Fruit fly (Drosophila melanogaster) whole organism, embryonic: ENCODE results near the gene CG33278.
A peak's percentile ranks its signal among the peaks of the same experiment; 100 is the strongest.

Experiments used
- B-H2 ChIP-seq: fragments of 200-800 bp; sonication (Bioruptor generic); optimal IDR thresholded peaks from 2 replicates; lab custom pipeline; 2018; ENCODE audit warnings: missing biosample characterization, mild to moderate bottlenecking, missing genetic modification characterization
- Bteb2 ChIP-seq: fragments of 200-800 bp; sonication (Bioruptor generic); optimal IDR thresholded peaks from 2 replicates; lab custom pipeline; 2016; ENCODE audit warnings: missing biosample characterization, missing genetic modification characterization
- CG10366 ChIP-seq: fragments of 200-800 bp; sonication (Bioruptor generic); IDR thresholded peaks from 2 replicates; pipeline ENCODE4 v1.3.6; 2022; ENCODE audit warnings: missing biosample characterization, missing genetic modification characterization
- CG11093 ChIP-seq: fragments of 200-800 bp; sonication (Bioruptor generic); IDR thresholded peaks from 3 replicates; pipeline ENCODE4 v1.3.6; 2022; ENCODE audit warnings: missing biosample characterization, missing genetic modification characterization
- CG11247 ChIP-seq: fragments of 200-800 bp; sonication (Bioruptor generic); IDR thresholded peaks from 2 replicates; pipeline ENCODE4 v1.3.6; 2022; ENCODE audit warnings: missing biosample characterization, missing genetic modification characterization
- CG12942 ChIP-seq: fragments of 200-800 bp; sonication (Bioruptor generic); optimal IDR thresholded peaks from 3 replicates; lab custom pipeline; 2016; ENCODE audit warnings: missing biosample characterization, missing genetic modification characterization
- CG16813 ChIP-seq: fragments of 200-800 bp; sonication (Bioruptor generic); IDR thresholded peaks from 3 replicates; pipeline ENCODE4 v1.3.6; 2022; ENCODE audit warnings: missing biosample characterization, missing genetic modification characterization; ENCODE audit not compliant: partially characterized antibody
- CG17328 ChIP-seq: fragments of 200-800 bp; sonication (Bioruptor generic); IDR thresholded peaks from 2 replicates; pipeline ENCODE4 v1.3.6; 2022; ENCODE audit warnings: missing biosample characterization, missing genetic modification characterization
- CG2199 ChIP-seq: fragments of 200-800 bp; sonication (Bioruptor generic); IDR thresholded peaks from 3 replicates; pipeline ENCODE4 v1.3.6; 2022; ENCODE audit warnings: missing biosample characterization, missing genetic modification characterization
- CG32532 ChIP-seq: fragments of 200-800 bp; sonication (Bioruptor generic); IDR thresholded peaks from 2 replicates; pipeline ENCODE4 v1.3.6; 2022; ENCODE audit warnings: missing biosample characterization, missing genetic modification characterization
- CG3281 ChIP-seq: fragments of 200-800 bp; sonication (Bioruptor generic); optimal IDR thresholded peaks from 3 replicates; lab custom pipeline; 2017; ENCODE audit warnings: missing biosample characterization, mild to moderate bottlenecking, missing genetic modification characterization
- CG34224 ChIP-seq: fragments of 200-800 bp; sonication (Bioruptor generic); IDR thresholded peaks from 3 replicates; pipeline ENCODE4 v1.3.6; 2022; ENCODE audit warnings: missing biosample characterization, missing genetic modification characterization; ENCODE audit not compliant: partially characterized antibody
- CG34422 ChIP-seq: fragments of 200-800 bp; sonication (Bioruptor generic); IDR thresholded peaks from 3 replicates; pipeline ENCODE4 v1.3.6; 2022; ENCODE audit warnings: missing biosample characterization, missing genetic modification characterization
- CG5953 ChIP-seq: fragments of 200-800 bp; sonication (Bioruptor generic); IDR thresholded peaks from 2 replicates; pipeline ENCODE4 v1.3.6; 2022; ENCODE audit warnings: missing biosample characterization, missing genetic modification characterization
- CG7357 ChIP-seq: fragments of 200-800 bp; sonication (Bioruptor generic); IDR thresholded peaks from 3 replicates; pipeline ENCODE4 v1.3.6; 2022; ENCODE audit warnings: missing biosample characterization, missing genetic modification characterization
- CG8290 ChIP-seq, 3 experiments: fragments of 200-800 bp; sonication (Bioruptor generic); optimal IDR thresholded peaks; 2 replicates each; lab custom pipeline; 2016 to 2019; ENCODE audit warnings: missing biosample characterization in 3 of 3, missing genetic modification characterization in 3 of 3, mild to moderate bottlenecking in 2 of 3, moderate library complexity in 1 of 3
- CG9797 ChIP-seq: fragments of 200-800 bp; sonication (Bioruptor generic); optimal IDR thresholded peaks from 3 replicates; lab custom pipeline; 2018; ENCODE audit warnings: missing biosample characterization, mild to moderate bottlenecking, missing genetic modification characterization
- Chrac-16 ChIP-seq: fragments of 200-800 bp; sonication (Bioruptor generic); optimal IDR thresholded peaks from 3 replicates; lab custom pipeline; 2016; ENCODE audit warnings: missing biosample characterization, missing genetic modification characterization
- Dbx ChIP-seq: fragments of 200-800 bp; sonication (Bioruptor generic); IDR thresholded peaks from 3 replicates; pipeline ENCODE4 v1.3.6; 2022; ENCODE audit warnings: missing biosample characterization, missing genetic modification characterization
- Ets97D ChIP-seq: fragments of 200-800 bp; sonication (Bioruptor generic); optimal IDR thresholded peaks from 3 replicates; lab custom pipeline; 2016; ENCODE audit warnings: missing biosample characterization, missing genetic modification characterization
- Fer3 ChIP-seq: fragments of 200-800 bp; sonication (Bioruptor generic); optimal IDR thresholded peaks from 2 replicates; lab custom pipeline; 2018; ENCODE audit warnings: missing biosample characterization, mild to moderate bottlenecking, missing genetic modification characterization, moderate library complexity
- Scr ChIP-seq: fragments of 200-800 bp; sonication (Bioruptor generic); IDR thresholded peaks from 2 replicates; pipeline ENCODE4 v1.3.6; 2022; ENCODE audit warnings: missing biosample characterization, missing genetic modification characterization; ENCODE audit not compliant: partially characterized antibody
- Six4 ChIP-seq: fragments of 200-800 bp; sonication (Bioruptor generic); optimal IDR thresholded peaks from 2 replicates; lab custom pipeline; 2016; ENCODE audit warnings: missing biosample characterization, missing genetic modification characterization
- Trl ChIP-seq, 3 experiments: fragments of >200 bp in 2 of 3; fragments of 200-800 bp in 1 of 3; sonication (Bioruptor generic) in 1 of 3; optimal IDR thresholded peaks; 2 replicates in 1 of 3; 3 replicates in 2 of 3; lab custom pipeline; 2016 to 2017; ENCODE audit warnings: missing biosample characterization in 1 of 3, missing genetic modification characterization in 1 of 3
- ab ChIP-seq: fragments of 200-800 bp; sonication (Bioruptor generic); optimal IDR thresholded peaks from 2 replicates; lab custom pipeline; 2016; ENCODE audit warnings: missing biosample characterization, missing genetic modification characterization
- cg ChIP-seq: fragments of 200-800 bp; sonication (Bioruptor generic); optimal IDR thresholded peaks from 3 replicates; lab custom pipeline; 2019; ENCODE audit warnings: missing biosample characterization, mild to moderate bottlenecking, missing genetic modification characterization, moderate library complexity
- chinmo ChIP-seq: fragments of 200-800 bp; sonication (Bioruptor generic); IDR thresholded peaks from 4 replicates; pipeline ENCODE4 v1.3.6; 2022; ENCODE audit warnings: missing biosample characterization, missing genetic modification characterization; ENCODE audit not compliant: partially characterized antibody
- chm ChIP-seq: fragments of 200-800 bp; sonication (Bioruptor generic); IDR thresholded peaks from 2 replicates; pipeline ENCODE4 v1.3.6; 2022; ENCODE audit warnings: missing biosample characterization, missing genetic modification characterization
- dimm ChIP-seq: fragments of 200-800 bp; sonication (Bioruptor generic); IDR thresholded peaks from 2 replicates; pipeline ENCODE4 v1.3.6; 2022; ENCODE audit warnings: missing biosample characterization, missing genetic modification characterization
- dm ChIP-seq: fragments of 200-800 bp; sonication (Bioruptor generic); optimal IDR thresholded peaks from 3 replicates; lab custom pipeline; 2016; ENCODE audit warnings: missing biosample characterization, missing genetic modification characterization
- dysf ChIP-seq: fragments of 200-800 bp; sonication (Bioruptor generic); IDR thresholded peaks from 3 replicates; pipeline ENCODE4 v1.3.6; 2022; ENCODE audit warnings: missing biosample characterization, missing genetic modification characterization
- ewg ChIP-seq: fragments of 200-800 bp; sonication (Bioruptor generic); optimal IDR thresholded peaks from 3 replicates; lab custom pipeline; 2017; ENCODE audit warnings: mild to moderate bottlenecking, missing biosample characterization, missing genetic modification reagents, missing genetic modification characterization
- gce ChIP-seq: fragments of 200-800 bp; sonication (Bioruptor generic); IDR thresholded peaks from 3 replicates; pipeline ENCODE4 v1.3.6; 2022; ENCODE audit warnings: missing biosample characterization, missing genetic modification characterization
- gcm ChIP-seq: fragments of 200-800 bp; sonication (Bioruptor generic); optimal IDR thresholded peaks from 2 replicates; lab custom pipeline; 2019; ENCODE audit warnings: missing biosample characterization, mild to moderate bottlenecking, missing genetic modification characterization, moderate library complexity
- lmd ChIP-seq: fragments of 200-800 bp; sonication (Bioruptor generic); IDR thresholded peaks from 2 replicates; pipeline ENCODE4 v1.3.6; 2022; ENCODE audit warnings: missing biosample characterization, missing genetic modification characterization
- maf-S ChIP-seq: fragments of 200-800 bp; sonication (Bioruptor generic); optimal IDR thresholded peaks from 2 replicates; lab custom pipeline; 2016; ENCODE audit warnings: missing biosample characterization, missing genetic modification characterization
- nom ChIP-seq: fragments of 200-800 bp; sonication (Bioruptor generic); optimal IDR thresholded peaks from 2 replicates; lab custom pipeline; 2017; ENCODE audit warnings: missing biosample characterization, missing genetic modification characterization, mild to moderate bottlenecking, moderate library complexity, missing genetic modification reagents
- pb ChIP-seq: fragments of 200-800 bp; sonication (Bioruptor generic); optimal IDR thresholded peaks from 3 replicates; lab custom pipeline; 2016; ENCODE audit warnings: missing biosample characterization, missing genetic modification characterization
- pfk ChIP-seq: fragments of 200-800 bp; sonication (Bioruptor generic); optimal IDR thresholded peaks from 2 replicates; lab custom pipeline; 2018; ENCODE audit warnings: missing biosample characterization, mild to moderate bottlenecking, missing genetic modification characterization, moderate library complexity
- pzg ChIP-seq: fragments of 200-800 bp; sonication (Bioruptor generic); optimal IDR thresholded peaks from 3 replicates; lab custom pipeline; 2018; ENCODE audit warnings: missing biosample characterization, mild to moderate bottlenecking, missing genetic modification characterization, moderate library complexity
- seq ChIP-seq: fragments of 200-800 bp; sonication (Bioruptor generic); IDR thresholded peaks from 2 replicates; pipeline ENCODE4 v1.3.6; 2022; ENCODE audit warnings: missing biosample characterization, missing genetic modification characterization
- slou ChIP-seq: fragments of 200-800 bp; sonication (Bioruptor generic); optimal IDR thresholded peaks from 3 replicates; lab custom pipeline; 2016; ENCODE audit warnings: missing biosample characterization, missing genetic modification characterization
- wdn ChIP-seq: fragments of 200-800 bp; sonication (Bioruptor generic); IDR thresholded peaks from 2 replicates; pipeline ENCODE4 v1.3.6; 2022; ENCODE audit warnings: missing biosample characterization, missing genetic modification characterization
- z ChIP-seq: fragments of 200-800 bp; sonication (Bioruptor generic); IDR thresholded peaks from 3 replicates; pipeline ENCODE4 v1.3.6; 2022; ENCODE audit warnings: missing biosample characterization, missing genetic modification characterization

The CG33278 gene

dm6 chr3L:7434198-7434597, 16.5 kb upstream of the CG33278 start (continued):
- TF ChIP-seq Chrac-16 (GFP tag; lab: Kevin White, UChicago) (no peak), ab (GFP tag; lab: Kevin White, UChicago) (no peak)
- TF ChIP-seq, all 482 proteins: peak for 8

- TF ChIP-seq Trl (optimal IDR thresholded peaks at IDR 0.05; lab: Kevin White, UChicago) = peak; percentile 95
- TF ChIP-seq Trl (GFP tag; optimal IDR thresholded peaks at IDR 0.05; lab: Kevin White, UChicago) = peak; percentile 77
- no peak for TF ChIP-seq pb (GFP tag; lab: Kevin White, UChicago)
- TF ChIP-seq CG34224 = peak; percentile 42; the same call in 2 of the 3 replicates
- peak; percentile 38 for TF ChIP-seq ewg (GFP tag; lab: Kevin White, UChicago)
- no peak for TF ChIP-seq CG9797
- 0 out of 2 replicates have a peak, but pooled peaks have one; percentile 4 for TF ChIP-seq CG11247 (GFP tag; lab: Robert Waterston, UW)
- TF ChIP-seq chm (GFP tag; lab: Robert Waterston, UW) = peak; percentile 49
- TF ChIP-seq CG7357 (GFP tag; lab: Robert Waterston, UW) = 0 out of 3 replicates have a peak, but pooled peaks have one; percentile 13
- 0 out of 2 replicates have a peak, but pooled peaks have one; percentile 10 for TF ChIP-seq lmd (GFP tag; lab: Robert Waterston, UW)
- TF ChIP-seq CG3281 = peak; percentile 47
- peak; percentile 57; the same call in 1 of the 2 replicates for TF ChIP-seq wdn
- TF ChIP-seq CG10366 (GFP tag; lab: Robert Waterston, UW) = no peak
- TF ChIP-seq Ets97D (GFP tag; lab: Kevin White, UChicago) = no peak
- peak; percentile 9 for TF ChIP-seq B-H2 (GFP tag; lab: Kevin White, UChicago)
- peak; percentile 85 for TF ChIP-seq z (GFP tag; lab: Robert Waterston, UW)
- peak; percentile 77 for TF ChIP-seq cg (GFP tag; lab: Kevin White, UChicago)
- no peak for TF ChIP-seq Six4
- peak; percentile 51 for TF ChIP-seq Scr (GFP tag; lab: Robert Waterston, UW)
- peak; percentile 40; the same call in 1 of the 3 replicates for TF ChIP-seq dysf
- TF ChIP-seq dimm (GFP tag; lab: Robert Waterston, UW) = no peak
- TF ChIP-seq CG17328 (GFP tag; lab: Robert Waterston, UW) = 0 out of 2 replicates have a peak, but pooled peaks have one; percentile 10
- TF ChIP-seq dm = peak; percentile 26
- peak; percentile 51; the same call in 1 of the 3 replicates for TF ChIP-seq gce (GFP tag; lab: Robert Waterston, UW)
- TF ChIP-seq seq (GFP tag; lab: Robert Waterston, UW) = no peak; the same call in 1 of the 2 replicates
- TF ChIP-seq CG2199 = peak; percentile 88; the same call in 2 of the 3 replicates
- TF ChIP-seq CG5953 (GFP tag; lab: Robert Waterston, UW) = 0 out of 2 replicates have a peak, but pooled peaks have one; percentile 3
- TF ChIP-seq slou (GFP tag; lab: Kevin White, UChicago) = no peak
- TF ChIP-seq Fer3 (tag; lab: Kevin White, UChicago) = no peak
- TF ChIP-seq gcm (GFP tag; lab: Kevin White, UChicago) = peak; percentile 82
- TF ChIP-seq CG16813 (GFP tag; lab: Robert Waterston, UW) = peak; percentile 40; the same call in 1 of the 3 replicates
- peak; percentile 67 for TF ChIP-seq nom (GFP tag; lab: Kevin White, UChicago)
- TF ChIP-seq maf-S = no peak
- peak; percentile 61; the same call in 1 of the 2 replicates for TF ChIP-seq CG32532
- peak; percentile 3 for TF ChIP-seq pfk (GFP tag; lab: Kevin White, UChicago)
- 0 out of 3 replicates have a peak, but pooled peaks have one; percentile 14 for TF ChIP-seq CG34422
- peak; percentile 86; the same call in 2 of the 4 replicates for TF ChIP-seq chinmo
- peak; percentile 36 for TF ChIP-seq Bteb2 (GFP tag; lab: Kevin White, UChicago)
- TF ChIP-seq CG11093 (GFP tag; lab: Robert Waterston, UW) = 0 out of 3 replicates have a peak, but pooled peaks have one; percentile 17
- peak; percentile 53; the same call in 1 of the 3 replicates for TF ChIP-seq Dbx (GFP tag; lab: Robert Waterston, UW)
- TF ChIP-seq CG8290 (GFP tag; optimal IDR thresholded peaks at IDR 0.05; lab: Kevin White, UChicago) = no peak
- peak; percentile 10 to 44 for TF ChIP-seq CG8290 (tag; optimal IDR thresholded peaks at IDR 0.05; lab: Kevin White, UChicago)
- TF ChIP-seq CG12942 (GFP tag; lab: Kevin White, UChicago) = no peak
- no peak for TF ChIP-seq pzg (GFP tag; lab: Kevin White, UChicago)
These were observed 15.7 kb upstream of the CG33278 start, which contains the start of gene Rac2 for dm6 chr3L:7434715-7435653. Gene Rac2, minus strand, starts transcription at chr3L:7435190.
